Worm (Caenorhabditis elegans) whole organism, L3 larva: ENCODE data around the gene nhr-71.

Experiments used
- ama-1 ChIP-seq: fragments of 150-350 bp; optimal IDR thresholded peaks from 2 replicates; lab custom pipeline; 2018
- egl-27 ChIP-seq: sonication (generic microtip); optimal IDR thresholded peaks from 4 replicates; lab custom pipeline; 2017; ENCODE audit warnings: missing biosample characterization, missing genetic modification reagents, missing genetic modification characterization
- elt-1 ChIP-seq: fragments of 150-350 bp; optimal IDR thresholded peaks from 2 replicates; lab custom pipeline; 2014; ENCODE audit warnings: missing biosample characterization, missing genetic modification characterization
- fkh-10 ChIP-seq: sonication (generic microtip); optimal IDR thresholded peaks from 2 replicates; lab custom pipeline; 2017; ENCODE audit warnings: missing biosample characterization, missing genetic modification reagents, missing genetic modification characterization
- fos-1 ChIP-seq: fragments of 150-350 bp; optimal IDR thresholded peaks from 2 replicates; lab custom pipeline; 2014; ENCODE audit warnings: missing biosample characterization, missing genetic modification characterization
- lin-39 ChIP-seq: fragments of 150-350 bp; optimal IDR thresholded peaks from 2 replicates; lab custom pipeline; 2018; ENCODE audit warnings: missing biosample characterization, missing genetic modification reagents, missing genetic modification characterization
- nhr-77 ChIP-seq: fragments of 150-350 bp; optimal IDR thresholded peaks from 2 replicates; lab custom pipeline; 2014; ENCODE audit warnings: missing biosample characterization, missing genetic modification characterization
- snpc-4 ChIP-seq: fragments of 150-350 bp; optimal IDR thresholded peaks from 2 replicates; lab custom pipeline; 2014; ENCODE audit warnings: missing biosample characterization, missing genetic modification characterization
- unc-39 ChIP-seq: sonication (generic microtip); optimal IDR thresholded peaks from 4 replicates; lab custom pipeline; 2017; ENCODE audit warnings: missing biosample characterization, missing genetic modification characterization

DNA sequence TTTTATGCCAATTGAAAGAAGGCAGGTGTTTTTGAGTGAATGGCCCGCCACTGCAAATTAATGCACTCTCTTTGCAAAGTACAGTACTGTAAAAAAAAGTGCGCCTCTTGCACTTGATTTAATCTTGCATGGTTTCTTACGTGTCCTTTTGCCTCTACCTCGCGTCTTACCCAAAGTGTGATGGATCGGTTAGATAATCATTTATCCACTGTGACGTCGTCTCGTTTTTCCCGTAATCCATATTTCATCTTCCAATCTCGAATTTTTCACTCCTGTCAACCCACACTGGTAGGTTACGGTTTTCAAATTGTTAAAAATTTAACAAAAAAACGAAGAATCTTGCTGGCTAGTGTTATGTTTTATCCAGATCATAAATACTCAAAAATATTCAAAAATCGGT is 10.4 kb upstream of the nhr-71 start:
- TF ChIP-seq egl-27 (no peak), nhr-77 (tag; lab: Kevin White, UChicago) (no peak), unc-39 (tag; lab: Kevin White, UChicago) (no peak), elt-1 (tag; lab: Kevin White, UChicago) (peak; percentile 88), ama-1 (no peak), fos-1 (tag; lab: Kevin White, UChicago) (no peak), lin-39 (tag; lab: Kevin White, UChicago) (no peak), fkh-10 (no peak), snpc-4 (tag; lab: Kevin White, UChicago) (no peak)
